Worm (Caenorhabditis elegans) whole organism, mixed stage, embryonic: Measurements from ENCODE around the gene srw-97.

Experiments
- ces-1 ChIP-seq: fragments of 150-350 bp; optimal IDR thresholded peaks from 2 replicates; lab custom pipeline; 2014; ENCODE audit warnings: missing biosample characterization, missing genetic modification reagents, missing genetic modification characterization
- ham-2 ChIP-seq: fragments of 200-800 bp; sonication (Bioruptor generic); optimal IDR thresholded peaks from 2 replicates; lab custom pipeline; 2018; ENCODE audit warnings: mild to moderate bottlenecking, missing genetic modification characterization, missing compliant biosample characterization
- mep-1 ChIP-seq: fragments of 150-350 bp; optimal IDR thresholded peaks from 2 replicates; lab custom pipeline; 2017; ENCODE audit warnings: missing biosample characterization, missing genetic modification reagents, missing genetic modification characterization, inconsistent platforms
- nhr-76 ChIP-seq: sonication (generic microtip); optimal IDR thresholded peaks from 2 replicates; lab custom pipeline; 2017; ENCODE audit warnings: missing biosample characterization, missing genetic modification characterization
- snpc-4 ChIP-seq: fragments of 150-350 bp; optimal IDR thresholded peaks from 2 replicates; lab custom pipeline; 2014; ENCODE audit warnings: missing biosample characterization, missing genetic modification characterization
- unc-120 ChIP-seq: sonication (generic microtip); optimal IDR thresholded peaks from 2 replicates; lab custom pipeline; 2017; ENCODE audit warnings: missing genetic modification characterization, missing compliant biosample characterization; ENCODE audit not compliant: poor library complexity, severe bottlenecking

- TF ChIP-seq nhr-76 (tag; lab: Kevin White, UChicago) = no peak
- TF ChIP-seq snpc-4 (tag; lab: Kevin White, UChicago) = no peak
- TF ChIP-seq ces-1 (GFP tag; lab: Kevin White, UChicago) = no peak
- TF ChIP-seq mep-1 = no peak
- no peak for TF ChIP-seq ham-2 (GFP tag; lab: Kevin White, UChicago)
- no peak for TF ChIP-seq unc-120 (tag; lab: Kevin White, UChicago)
Observed at ce11 chrII:1657202-1657601, 11.6 kb downstream of the srw-97 start, which contains the start of gene ZC204.12.
